Worm (Caenorhabditis elegans) whole organism, L1 larva: Measurements from ENCODE around the gene C39B10.4.

ENCODE experiments used
- F16B12.6 ChIP-seq: fragments of 150-350 bp; optimal IDR thresholded peaks from 2 replicates; lab custom pipeline; 2014; ENCODE audit warnings: missing biosample characterization, missing genetic modification characterization
- ama-1 ChIP-seq: fragments of 150-350 bp; optimal IDR thresholded peaks from 2 replicates; lab custom pipeline; 2014
- blmp-1 ChIP-seq: fragments of 150-350 bp; optimal IDR thresholded peaks from 2 replicates; lab custom pipeline; 2014; ENCODE audit warnings: missing biosample characterization, missing genetic modification characterization
- ceh-88 ChIP-seq: fragments of 200-800 bp; sonication (Bioruptor generic); IDR thresholded peaks from 2 replicates; pipeline ENCODE4 v1.3.6; 2022; ENCODE audit warnings: missing genetic modification characterization, missing compliant biosample characterization
- ces-1 ChIP-seq: fragments of 150-350 bp; optimal IDR thresholded peaks from 2 replicates; lab custom pipeline; 2014; ENCODE audit warnings: missing biosample characterization, missing genetic modification reagents, missing genetic modification characterization
- dsc-1 ChIP-seq: sonication (generic microtip); optimal IDR thresholded peaks from 2 replicates; lab custom pipeline; 2016; ENCODE audit warnings: mild to moderate bottlenecking, missing genetic modification characterization, missing compliant biosample characterization
- efl-1 ChIP-seq, 4 experiments: fragments of 150-350 bp; optimal IDR thresholded peaks in 3 of 4; peaks in 1 of 4; 1 replicate in 1 of 4; 2 replicates in 3 of 4; lab custom pipeline; 2014; ENCODE audit warnings: missing biosample characterization in 2 of 4, missing genetic modification characterization in 2 of 4, missing genetic modification reagents in 2 of 4
- elt-2 ChIP-seq: sonication (generic microtip); optimal IDR thresholded peaks from 2 replicates; lab custom pipeline; 2016; ENCODE audit warnings: missing genetic modification characterization, mild to moderate bottlenecking, inconsistent platforms, missing compliant biosample characterization, missing genetic modification reagents
- jun-1 ChIP-seq: fragments of 150-350 bp; optimal IDR thresholded peaks from 2 replicates; lab custom pipeline; 2014; ENCODE audit warnings: missing biosample characterization, missing genetic modification reagents, missing genetic modification characterization
- lin-13 ChIP-seq: fragments of 150-350 bp; optimal IDR thresholded peaks from 2 replicates; lab custom pipeline; 2014; ENCODE audit warnings: missing biosample characterization, missing genetic modification reagents, missing genetic modification characterization
- lin-14 ChIP-seq: fragments of 200-800 bp; sonication (Bioruptor generic); optimal IDR thresholded peaks from 2 replicates; lab custom pipeline; 2018; ENCODE audit warnings: mild to moderate bottlenecking, missing genetic modification characterization, moderate library complexity, missing compliant biosample characterization
- lin-15B ChIP-seq: fragments of 150-350 bp; sonication (generic microtip); optimal IDR thresholded peaks from 3 replicates; lab custom pipeline; 2014; ENCODE audit warnings: missing biosample characterization, missing genetic modification characterization
- mab-9 ChIP-seq: fragments of 200-800 bp; sonication (Bioruptor generic); IDR thresholded peaks from 2 replicates; pipeline ENCODE4 v1.3.6; 2022; ENCODE audit warnings: missing genetic modification reagents, missing genetic modification characterization, missing compliant biosample characterization
- nhr-11 ChIP-seq: fragments of 150-350 bp; optimal IDR thresholded peaks from 2 replicates; lab custom pipeline; 2014; ENCODE audit warnings: missing biosample characterization, missing genetic modification characterization
- nhr-19 ChIP-seq: fragments of 200-800 bp; sonication (Bioruptor generic); conservative IDR thresholded peaks from 2 replicates; pipeline ENCODE4 v1.3.6; 2022; ENCODE audit warnings: missing genetic modification characterization, missing compliant biosample characterization
- nhr-20 ChIP-seq: sonication (generic microtip); optimal IDR thresholded peaks from 2 replicates; lab custom pipeline; 2016; ENCODE audit warnings: mild to moderate bottlenecking, missing genetic modification characterization, missing compliant biosample characterization
- nhr-237 ChIP-seq: fragments of 150-350 bp; optimal IDR thresholded peaks from 2 replicates; lab custom pipeline; 2014; ENCODE audit warnings: missing biosample characterization, missing genetic modification characterization
- nhr-84 ChIP-seq: sonication (generic microtip); optimal IDR thresholded peaks from 2 replicates; lab custom pipeline; 2017; ENCODE audit warnings: missing biosample characterization, missing genetic modification characterization
- nhr-85 ChIP-seq: sonication (generic microtip); peaks from one replicate; lab custom pipeline; 2016; ENCODE audit warnings: missing genetic modification characterization, inconsistent platforms, missing compliant biosample characterization
- pag-3 ChIP-seq: sonication (generic microtip); optimal IDR thresholded peaks from 2 replicates; lab custom pipeline; 2017; ENCODE audit warnings: missing genetic modification characterization, mild to moderate bottlenecking, missing compliant biosample characterization, antibody characterized with exemption, borderline replicate concordance; ENCODE audit not compliant: insufficient read depth
- pqm-1 ChIP-seq: sonication (generic microtip); optimal IDR thresholded peaks from 3 replicates; lab custom pipeline; 2017; ENCODE audit warnings: missing biosample characterization, missing genetic modification characterization
- skn-1 ChIP-seq: fragments of 150-350 bp; optimal IDR thresholded peaks from 2 replicates; lab custom pipeline; 2014; ENCODE audit warnings: missing biosample characterization, missing genetic modification characterization
- sox-4 ChIP-seq: sonication (generic microtip); optimal IDR thresholded peaks from 2 replicates; lab custom pipeline; 2016; ENCODE audit warnings: missing genetic modification characterization, missing compliant biosample characterization
- tbx-2 ChIP-seq: sonication (generic microtip); optimal IDR thresholded peaks from 2 replicates; lab custom pipeline; 2016; ENCODE audit warnings: missing genetic modification characterization, missing compliant biosample characterization
- unc-30 ChIP-seq: sonication (generic microtip); optimal IDR thresholded peaks from 2 replicates; lab custom pipeline; 2017; ENCODE audit warnings: missing biosample characterization, missing genetic modification characterization
- unc-86 ChIP-seq: sonication (generic microtip); optimal IDR thresholded peaks from 2 replicates; lab custom pipeline; 2016; ENCODE audit warnings: missing genetic modification characterization, missing compliant biosample characterization
- xbp-1 ChIP-seq: sonication (generic microtip); optimal IDR thresholded peaks from 2 replicates; lab custom pipeline; 2016; ENCODE audit warnings: missing genetic modification characterization, missing compliant biosample characterization
- zag-1 ChIP-seq: fragments of 150-350 bp; optimal IDR thresholded peaks from 2 replicates; lab custom pipeline; 2014; ENCODE audit warnings: missing biosample characterization, missing genetic modification characterization

The C39B10.4 gene

ce11 chrX:10463542-10463941 lies 18.7 kb downstream of the C39B10.4 start, which contains the start of gene C39B10.1:
C39B10.1 (minus strand) TSS chrX:10463642.
- no peak for TF ChIP-seq lin-15B (tag; lab: Kevin White, UChicago)
- TF ChIP-seq nhr-237 (tag; lab: Kevin White, UChicago), result no peak
- TF ChIP-seq xbp-1 (tag; lab: Kevin White, UChicago), result no peak
- no peak for TF ChIP-seq nhr-84 (tag; lab: Kevin White, UChicago)
- no peak for TF ChIP-seq zag-1 (tag; lab: Kevin White, UChicago)
- TF ChIP-seq efl-1 (optimal IDR thresholded peaks at IDR 0.05; lab: Kevin White, UChicago), result no peak
- peak in 1 of 2 experiments; percentile 41 for TF ChIP-seq efl-1 (GFP tag; optimal IDR thresholded peaks at IDR 0.05 in 1 of 2; lab: Kevin White, UChicago)
- TF ChIP-seq nhr-85 (tag; lab: Kevin White, UChicago), result no peak
- no peak for TF ChIP-seq tbx-2
- peak; percentile 58 for TF ChIP-seq dsc-1 (tag; lab: Kevin White, UChicago)
- no peak for TF ChIP-seq F16B12.6 (tag; lab: Kevin White, UChicago)
- no peak for TF ChIP-seq mab-9 (GFP tag; lab: Robert Waterston, UW)
- TF ChIP-seq skn-1 (tag; lab: Kevin White, UChicago), result no peak

ce11 chrX:10474998-10475577 lies 30.3 kb downstream of the C39B10.4 start, which contains the start of gene elt-4:
elt-4 (plus strand) TSS chrX:10475527.
- TF ChIP-seq ceh-88 (GFP tag; lab: Robert Waterston, UW), result no peak
- TF ChIP-seq unc-30, result no peak
- TF ChIP-seq nhr-19 (GFP tag; lab: Robert Waterston, UW), result no peak
- no peak for TF ChIP-seq ama-1 (lab: Kevin White, UChicago)
- TF ChIP-seq nhr-237 (tag; lab: Kevin White, UChicago), result no peak
- TF ChIP-seq nhr-11 (tag; lab: Kevin White, UChicago), result no peak
- no peak for TF ChIP-seq elt-2 (tag; lab: Kevin White, UChicago)
- no peak for TF ChIP-seq unc-86 (tag; lab: Kevin White, UChicago)
- no peak for TF ChIP-seq ces-1
- TF ChIP-seq tbx-2, result no peak
- no peak for TF ChIP-seq pag-3 (tag; lab: Kevin White, UChicago)
- no peak for TF ChIP-seq blmp-1 (tag; lab: Kevin White, UChicago)

ce11 chrX:10476573-10476972 lies 31.8 kb downstream of the C39B10.4 start, which contains the start of gene C39B10.7:
C39B10.7 (plus strand) TSS chrX:10476873.
- no peak for TF ChIP-seq elt-2 (tag; lab: Kevin White, UChicago)

ce11 chrX:10477172-10477985 lies 32.6 kb downstream of the C39B10.4 start:
- TF ChIP-seq jun-1 (peak; percentile 11), nhr-20 (tag; lab: Kevin White, UChicago) (no peak), lin-14 (GFP tag; lab: Kevin White, UChicago) (peak; percentile 9)
- TF ChIP-seq, all 84 proteins: peak for 2

- no peak for TF ChIP-seq lin-13 (GFP tag; lab: Kevin White, UChicago)
- TF ChIP-seq pqm-1 (tag; lab: Kevin White, UChicago), result peak; percentile 36
- TF ChIP-seq sox-4 (tag; lab: Kevin White, UChicago), result no peak
- no peak for TF ChIP-seq efl-1 (optimal IDR thresholded peaks at IDR 0.05; lab: Kevin White, UChicago)
- peak in 1 of 2 experiments; percentile 2 for TF ChIP-seq efl-1 (GFP tag; optimal IDR thresholded peaks at IDR 0.05 in 1 of 2; lab: Kevin White, UChicago)
Measured at ce11 chrX:10479108-10479738, 34.4 kb downstream of the C39B10.4 start.
